Worm (Caenorhabditis elegans) whole organism, L4/young adult: ENCODE results near the gene M163.1.

Source experiments
- W03F9.2 ChIP-seq: fragments of 150-350 bp; optimal IDR thresholded peaks from 2 replicates; lab custom pipeline; 2014; ENCODE audit warnings: missing biosample characterization, missing genetic modification characterization
- dao-5 ChIP-seq: sonication (generic microtip); optimal IDR thresholded peaks from 2 replicates; lab custom pipeline; 2016; ENCODE audit warnings: missing genotype, missing genetic modification characterization, moderate library complexity, missing compliant biosample characterization
- him-1 ChIP-seq: sonication (generic microtip); optimal IDR thresholded peaks from 2 replicates; lab custom pipeline; 2016; ENCODE audit warnings: missing genotype, missing genetic modification reagents, missing genetic modification characterization, missing compliant biosample characterization

DNA sequence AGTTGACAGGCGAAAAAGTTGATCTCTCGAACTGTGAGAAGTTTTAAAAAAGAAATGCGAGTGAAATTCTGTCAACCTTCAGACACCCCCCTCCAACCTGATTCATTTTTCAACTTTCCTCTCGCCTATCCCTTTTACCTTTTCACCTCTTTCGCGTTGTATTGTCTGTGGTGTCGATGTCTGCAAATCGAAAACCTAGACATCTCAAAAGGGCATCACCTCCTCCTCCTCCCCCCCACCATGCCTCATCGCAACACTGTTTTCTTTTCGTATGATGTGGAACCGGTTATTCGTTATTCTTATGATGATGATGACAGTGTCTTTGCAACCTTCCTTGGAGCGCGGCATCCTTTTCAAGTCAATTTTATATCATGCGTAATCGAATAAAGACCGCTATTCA is 4.4 kb upstream of the M163.1 start:
- TF ChIP-seq him-1 (tag; lab: Kevin White, UChicago) (no peak), dao-5 (no peak), W03F9.2 (tag; lab: Kevin White, UChicago) (no peak)
